Worm (Caenorhabditis elegans) whole organism, L2 larva: ENCODE data around the gene fan-1.
"Not testable (repeated sequence)": the region's sequence is repeated elsewhere in the genome, so short reads cannot be mapped to it uniquely, and the experiment has no call there.

Experiments used
- C34F6.9 ChIP-seq: fragments of 150-350 bp; optimal IDR thresholded peaks from 2 replicates; lab custom pipeline; 2014; ENCODE audit warnings: missing biosample characterization, missing genetic modification characterization
- F13H6.1 ChIP-seq: sonication (generic microtip); optimal IDR thresholded peaks from 2 replicates; lab custom pipeline; 2016; ENCODE audit warnings: missing genetic modification characterization, missing compliant biosample characterization
- ZK546.5 ChIP-seq: sonication (generic microtip); optimal IDR thresholded peaks from 2 replicates; lab custom pipeline; 2017; ENCODE audit warnings: missing biosample characterization, missing genetic modification characterization
- aly-2 ChIP-seq: fragments of 150-350 bp; optimal IDR thresholded peaks from 2 replicates; lab custom pipeline; 2014; ENCODE audit warnings: missing biosample characterization, missing genetic modification characterization
- ama-1 ChIP-seq: fragments of 150-350 bp; optimal IDR thresholded peaks from 2 replicates; lab custom pipeline; 2018; ENCODE audit warnings: inconsistent platforms
- blmp-1 ChIP-seq: sonication (generic microtip); optimal IDR thresholded peaks from 2 replicates; lab custom pipeline; 2017; ENCODE audit warnings: missing genetic modification characterization, mild to moderate bottlenecking, missing compliant biosample characterization, antibody characterized with exemption, moderate library complexity; ENCODE audit not compliant: insufficient read depth
- ceh-16 ChIP-seq: fragments of 150-350 bp; optimal IDR thresholded peaks from 2 replicates; lab custom pipeline; 2014; ENCODE audit warnings: missing biosample characterization, missing genetic modification characterization
- crh-2 ChIP-seq: sonication (generic microtip); optimal IDR thresholded peaks from 2 replicates; lab custom pipeline; 2017; ENCODE audit warnings: missing biosample characterization, missing genetic modification characterization
- dmd-4 ChIP-seq: sonication (generic microtip); optimal IDR thresholded peaks from 2 replicates; lab custom pipeline; 2017; ENCODE audit warnings: missing biosample characterization, missing genetic modification characterization
- egl-27 ChIP-seq: sonication (generic microtip); optimal IDR thresholded peaks from 3 replicates; lab custom pipeline; 2017; ENCODE audit warnings: missing biosample characterization, missing genetic modification reagents, missing genetic modification characterization
- elt-3 ChIP-seq: sonication (generic microtip); optimal IDR thresholded peaks from 2 replicates; lab custom pipeline; 2017; ENCODE audit warnings: missing biosample characterization, missing genetic modification characterization
- fos-1 ChIP-seq: fragments of 150-350 bp; optimal IDR thresholded peaks from 2 replicates; lab custom pipeline; 2014; ENCODE audit warnings: missing biosample characterization, missing genetic modification characterization
- lin-13 ChIP-seq: fragments of 150-350 bp; optimal IDR thresholded peaks from 2 replicates; lab custom pipeline; 2014; ENCODE audit warnings: missing biosample characterization, missing genetic modification reagents, missing genetic modification characterization
- mab-5 ChIP-seq: fragments of 150-350 bp; optimal IDR thresholded peaks from 2 replicates; lab custom pipeline; 2014; ENCODE audit warnings: missing biosample characterization, missing genetic modification characterization
- mdl-1 ChIP-seq, 2 experiments: fragments of 150-350 bp in 1 of 2; sonication (generic microtip) in 1 of 2; optimal IDR thresholded peaks; 2 replicates each; lab custom pipeline; 2017; ENCODE audit warnings: missing biosample characterization in 2 of 2, missing genetic modification characterization in 2 of 2
- nhr-11 ChIP-seq: fragments of 150-350 bp; optimal IDR thresholded peaks from 2 replicates; lab custom pipeline; 2014; ENCODE audit warnings: missing biosample characterization, missing genetic modification characterization
- nhr-129 ChIP-seq: fragments of 150-350 bp; optimal IDR thresholded peaks from 2 replicates; lab custom pipeline; 2014; ENCODE audit warnings: missing biosample characterization, missing genetic modification characterization
- nhr-237 ChIP-seq: fragments of 150-350 bp; optimal IDR thresholded peaks from 2 replicates; lab custom pipeline; 2014; ENCODE audit warnings: missing biosample characterization, missing genetic modification characterization
- nhr-25 ChIP-seq: fragments of 150-350 bp; sonication (generic microtip); optimal IDR thresholded peaks from 3 replicates; lab custom pipeline; 2014; ENCODE audit warnings: missing biosample characterization, missing genetic modification characterization
- nhr-6 ChIP-seq: fragments of 150-350 bp; optimal IDR thresholded peaks from 2 replicates; lab custom pipeline; 2014; ENCODE audit warnings: missing biosample characterization, missing genetic modification characterization
- nhr-77 ChIP-seq: fragments of 150-350 bp; optimal IDR thresholded peaks from 2 replicates; lab custom pipeline; 2014; ENCODE audit warnings: missing biosample characterization, missing genetic modification characterization
- sem-4 ChIP-seq: fragments of 150-350 bp; optimal IDR thresholded peaks from 2 replicates; lab custom pipeline; 2014; ENCODE audit warnings: missing biosample characterization, missing genetic modification reagents, missing genetic modification characterization
- skn-1 ChIP-seq: sonication (generic microtip); optimal IDR thresholded peaks from 2 replicates; lab custom pipeline; 2017; ENCODE audit warnings: missing biosample characterization, missing genetic modification characterization
- sma-9 ChIP-seq, 2 experiments: fragments of 150-350 bp in 1 of 2; sonication (generic microtip) in 1 of 2; optimal IDR thresholded peaks; 2 replicates each; lab custom pipeline; 2014 to 2016; ENCODE audit warnings: missing genetic modification characterization in 2 of 2, mild to moderate bottlenecking in 1 of 2, missing biosample characterization in 1 of 2, missing compliant biosample characterization in 1 of 2, missing genetic modification reagents in 1 of 2, moderate library complexity in 1 of 2
- unc-39 ChIP-seq: fragments of 150-350 bp; optimal IDR thresholded peaks from 2 replicates; lab custom pipeline; 2014; ENCODE audit warnings: missing biosample characterization, missing genetic modification characterization
- unc-55 ChIP-seq: fragments of 150-350 bp; sonication (generic microtip); optimal IDR thresholded peaks from 3 replicates; lab custom pipeline; 2014; ENCODE audit warnings: missing biosample characterization, missing genetic modification reagents, missing genetic modification characterization
- unc-62 ChIP-seq: fragments of 150-350 bp; optimal IDR thresholded peaks from 2 replicates; lab custom pipeline; 2014; ENCODE audit warnings: missing biosample characterization, missing genetic modification reagents, missing genetic modification characterization
- ztf-4 ChIP-seq: fragments of 150-350 bp; optimal IDR thresholded peaks from 2 replicates; lab custom pipeline; 2014; ENCODE audit warnings: missing biosample characterization, missing genetic modification characterization

Gene fan-1

ce11 chrIV:6597298-6597697, 48.8 kb downstream of the fan-1 start, which contains the start of gene F38A5.6:
TSS of gene F38A5.6 (minus strand) at chrIV:6597398.
- TF ChIP-seq nhr-129 (tag; lab: Kevin White, UChicago) (no peak), aly-2 (tag; lab: Kevin White, UChicago) (no peak), mdl-1 (tag; optimal IDR thresholded peaks at IDR 0.05; lab: Kevin White, UChicago) (no peak), unc-55 (GFP tag; lab: Kevin White, UChicago) (no peak), C34F6.9 (no peak), ama-1 (lab: Kevin White, UChicago) (no peak), nhr-11 (tag; lab: Kevin White, UChicago) (no peak), nhr-6 (tag; lab: Kevin White, UChicago) (no peak), nhr-25 (tag; lab: Kevin White, UChicago) (no peak), nhr-237 (tag; lab: Kevin White, UChicago) (no peak), skn-1 (no peak)
- TF ChIP-seq, all 48 proteins: peak for 0

ce11 chrIV:6597918-6598317, 49.4 kb downstream of the fan-1 start, which contains the start of gene nspb-4:
TSS of gene nspb-4 (plus strand) at chrIV:6598218.
- not testable (repeated sequence) for TF ChIP-seq C34F6.9; lin-13 (GFP tag; lab: Kevin White, UChicago); mab-5 (tag; lab: Kevin White, UChicago)
- TF ChIP-seq, all 48 proteins: peak for 0; not testable (repeated sequence) for 48

- TF ChIP-seq elt-3, nhr-25, egl-27 (tag; lab: Kevin White, UChicago): not testable (repeated sequence)
Measured at ce11 chrIV:6598740-6599139, 50.3 kb downstream of the fan-1 start, which contains the start of gene nspb-5. TSS of gene nspb-5 (plus strand) at chrIV:6599040.

ce11 chrIV:6599447-6599846, 51.0 kb downstream of the fan-1 start, which contains the start of gene F38A5.8:
TSS of gene F38A5.8 (plus strand) at chrIV:6599747.
- TF ChIP-seq elt-3 (tag; lab: Kevin White, UChicago) (no peak), mdl-1 (tag; optimal IDR thresholded peaks at IDR 0.05; lab: Kevin White, UChicago) (no peak), ztf-4 (no peak), unc-55 (GFP tag; lab: Kevin White, UChicago) (no peak), nhr-237 (tag; lab: Kevin White, UChicago) (no peak), unc-62 (GFP tag; lab: Kevin White, UChicago) (no peak), skn-1 (no peak), F13H6.1 (tag; lab: Kevin White, UChicago) (no peak), nhr-77 (tag; lab: Kevin White, UChicago) (no peak), unc-39 (tag; lab: Kevin White, UChicago) (no peak), sem-4 (no peak), ZK546.5 (tag; lab: Kevin White, UChicago) (no peak), sma-9 (GFP tag; optimal IDR thresholded peaks at IDR 0.05; lab: Kevin White, UChicago) (no peak), sma-9 (tag; optimal IDR thresholded peaks at IDR 0.05; lab: Kevin White, UChicago) (no peak)

- TF ChIP-seq unc-55 (GFP tag; lab: Kevin White, UChicago) (peak; percentile 74), fos-1 (tag; lab: Kevin White, UChicago) (peak; percentile 47), C34F6.9 (peak; percentile 51), crh-2 (tag; lab: Kevin White, UChicago) (peak; percentile 12), sma-9 (GFP tag; optimal IDR thresholded peaks at IDR 0.05; lab: Kevin White, UChicago) (peak; percentile 18), sma-9 (tag; optimal IDR thresholded peaks at IDR 0.05; lab: Kevin White, UChicago) (no peak), blmp-1 (tag; lab: Kevin White, UChicago) (no peak), ama-1 (lab: Kevin White, UChicago) (no peak), dmd-4 (no peak), nhr-129 (tag; lab: Kevin White, UChicago) (peak; percentile 62), ceh-16 (no peak)
Measured at ce11 chrIV:6601213-6601724, 52.8 kb downstream of the fan-1 start, which contains the start of gene sup-36. TSS of gene sup-36 (plus strand) at chrIV:6601674.
